Fruit fly (Drosophila melanogaster): ENCODE data around the gene CG43246.

CG43246 gene

DNA sequence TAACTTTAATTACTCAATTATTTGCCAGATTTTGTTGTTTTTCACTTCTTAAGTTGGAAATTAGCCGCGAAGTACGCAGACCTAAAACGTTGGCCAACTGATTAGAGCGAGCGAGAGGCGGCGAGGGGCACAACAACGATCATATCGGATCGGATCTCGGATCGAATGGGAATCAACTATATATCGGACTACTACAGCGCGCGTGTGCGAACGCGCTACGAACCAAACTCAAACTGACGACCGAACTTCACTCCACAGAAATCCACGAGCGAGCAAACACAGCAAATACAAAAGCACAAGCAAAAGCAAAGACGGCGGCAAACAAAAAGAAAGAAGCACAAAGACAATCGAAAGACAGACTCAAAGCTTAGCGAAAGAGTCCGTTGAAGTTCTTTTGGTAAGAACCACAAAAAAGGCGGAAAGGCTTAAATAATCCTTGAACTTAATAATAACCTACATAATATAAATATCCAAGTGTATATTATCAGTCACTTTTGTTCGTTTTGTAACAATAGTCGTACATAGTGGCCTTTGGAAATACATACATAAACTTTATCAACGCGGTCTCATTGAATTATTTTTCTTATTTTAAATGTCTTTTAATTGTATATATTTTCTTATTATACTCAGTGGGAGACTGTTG lies at the start of gene CG43246, which contains the start of gene bbg (continued):
- TF ChIP-seq ap (GFP tag; IDR thresholded peaks at IDR 0.05): no peak
- TF ChIP-seq Med (GFP tag): peak; percentile 57
- no peak for TF ChIP-seq CG3995 (GFP tag; optimal IDR thresholded peaks at IDR 0.05)
- TF ChIP-seq sim (GFP tag; IDR thresholded peaks at IDR 0.05): no peak
- no peak for TF ChIP-seq bab2 (GFP tag; optimal IDR thresholded peaks at IDR 0.05)
- TF ChIP-seq CG5180 (GFP tag; optimal IDR thresholded peaks at IDR 0.05): peak; percentile 96
- no peak for TF ChIP-seq MTF-1 (GFP tag; optimal IDR thresholded peaks at IDR 0.05; ENCODE audit: borderline replicate concordance)
- TF ChIP-seq CG6175 (GFP tag; IDR thresholded peaks at IDR 0.05): no peak
- no peak for TF ChIP-seq CG2116 (GFP tag; optimal IDR thresholded peaks at IDR 0.05)
- no peak for TF ChIP-seq CG2202 (tag; optimal IDR thresholded peaks at IDR 0.05)
- TF ChIP-seq caup (GFP tag; optimal IDR thresholded peaks at IDR 0.05; ENCODE audit: severe bottlenecking): peak; percentile 5
- no peak for TF ChIP-seq ac (GFP tag; optimal IDR thresholded peaks at IDR 0.05)
- no peak for TF ChIP-seq Dp (GFP tag; optimal IDR thresholded peaks at IDR 0.05)
- TF ChIP-seq CG13894 (tag; optimal IDR thresholded peaks at IDR 0.05): peak; percentile 100
- peak; percentile 6 for TF ChIP-seq HmgZ (tag; optimal IDR thresholded peaks at IDR 0.05)
- TF ChIP-seq Hr51 (GFP tag; optimal IDR thresholded peaks at IDR 0.05): no peak
- TF ChIP-seq ranshi (GFP tag; IDR thresholded peaks at IDR 0.05): no peak
- no peak for TF ChIP-seq zfh1 (GFP tag; IDR thresholded peaks at IDR 0.05)
- peak; percentile 16 for TF ChIP-seq CG15514 (GFP tag; optimal IDR thresholded peaks at IDR 0.05)
- TF ChIP-seq ssp (GFP tag; IDR thresholded peaks at IDR 0.05): no peak
- no peak for TF ChIP-seq lola (GFP tag; optimal IDR thresholded peaks at IDR 0.05)
- 0 out of 2 replicates have a peak, but pooled peaks have one; percentile 40 for TF ChIP-seq NFAT (GFP tag; IDR thresholded peaks at IDR 0.05)
- no peak for TF ChIP-seq HLH4C (GFP tag; IDR thresholded peaks at IDR 0.05; ENCODE audit: partially characterized antibody)
- peak; percentile 39 for TF ChIP-seq Vsx1 (GFP tag; optimal IDR thresholded peaks at IDR 0.05)
- TF ChIP-seq CrebB (tag; optimal IDR thresholded peaks at IDR 0.05): no peak
- peak; percentile 40; the same call in 1 of the 2 replicates for TF ChIP-seq ato (GFP tag; IDR thresholded peaks at IDR 0.05; ENCODE audit: partially characterized antibody)
- no peak for TF ChIP-seq CG14050 (GFP tag; IDR thresholded peaks at IDR 0.05)
- no peak for TF ChIP-seq CG3065 (GFP tag; optimal IDR thresholded peaks at IDR 0.05)
- TF ChIP-seq Dip2 (GFP tag; IDR thresholded peaks at IDR 0.05): no peak
- TF ChIP-seq ind (GFP tag; optimal IDR thresholded peaks at IDR 0.05): no peak
- no peak for TF ChIP-seq jumu (GFP tag; optimal IDR thresholded peaks at IDR 0.05)
- no peak for TF ChIP-seq zen2 (GFP tag; IDR thresholded peaks at IDR 0.05; ENCODE audit: partially characterized antibody)
- no peak for TF ChIP-seq CG11398 (GFP tag; optimal IDR thresholded peaks at IDR 0.05)
- no peak for TF ChIP-seq CG8281 (tag; optimal IDR thresholded peaks at IDR 0.05)
- TF ChIP-seq H15 (GFP tag; IDR thresholded peaks at IDR 0.05): no peak
- TF ChIP-seq CG11085 (GFP tag; IDR thresholded peaks at IDR 0.05): no peak
- no peak for TF ChIP-seq CG10274 (GFP tag; optimal IDR thresholded peaks at IDR 0.05)
- no peak for TF ChIP-seq CG10147 (GFP tag; optimal IDR thresholded peaks at IDR 0.05)
- TF ChIP-seq sens-2 (GFP tag; IDR thresholded peaks at IDR 0.05): no peak
- TF ChIP-seq lab (GFP tag; optimal IDR thresholded peaks at IDR 0.05): peak; percentile 11
- no peak for TF ChIP-seq dati (GFP tag; IDR thresholded peaks at IDR 0.05)
- no peak for TF ChIP-seq CG2875 (GFP tag; optimal IDR thresholded peaks at IDR 0.05)
- no peak for TF ChIP-seq CG10431 (GFP tag; optimal IDR thresholded peaks at IDR 0.05)
- no peak for TF ChIP-seq Stat92E (GFP tag; optimal IDR thresholded peaks at IDR 0.05)
- no peak for TF ChIP-seq wor (GFP tag; IDR thresholded peaks at IDR 0.05)
- TF ChIP-seq org-1 (GFP tag; optimal IDR thresholded peaks at IDR 0.05): no peak
- no peak for TF ChIP-seq CG8290 (GFP tag; optimal IDR thresholded peaks at IDR 0.05)
- peak in 1 of 2 experiments; percentile 25 for TF ChIP-seq CG8290 (tag; optimal IDR thresholded peaks at IDR 0.05)
- TF ChIP-seq pan (optimal IDR thresholded peaks at IDR 0.05): no peak
- TF ChIP-seq pan (GFP tag; optimal IDR thresholded peaks at IDR 0.05 in 1 of 2, IDR thresholded peaks at IDR 0.05 in 1 of 2): no peak
